Fruit fly (Drosophila melanogaster): ENCODE results near the gene Asciz.
A peak's percentile ranks its signal among the peaks of the same experiment; 100 is the strongest.

Asciz gene

dm6 chr3L:3198447-3199402 lies 32.7 kb upstream of the Asciz start, which contains the start of the genes CG32276 and gry (continued):
- no peak for TF ChIP-seq zen2 (GFP tag; IDR thresholded peaks at IDR 0.05; ENCODE audit: partially characterized antibody)
- peak; percentile 64 for TF ChIP-seq CG9215 (GFP tag; IDR thresholded peaks at IDR 0.05)
- peak; percentile 62 for TF ChIP-seq Poxn (GFP tag; IDR thresholded peaks at IDR 0.05)
- peak; percentile 44 for TF ChIP-seq ranshi (GFP tag; IDR thresholded peaks at IDR 0.05)
- no peak for TF ChIP-seq h (optimal IDR thresholded peaks at IDR 0.05)
- peak; percentile 82 for TF ChIP-seq maf-S (GFP tag; optimal IDR thresholded peaks at IDR 0.05)
- TF ChIP-seq cg (GFP tag; optimal IDR thresholded peaks at IDR 0.05) = peak; percentile 73
- peak; percentile 88 for TF ChIP-seq jumu (GFP tag; optimal IDR thresholded peaks at IDR 0.05)
- peak; percentile 63 for TF ChIP-seq Atf3 (GFP tag; optimal IDR thresholded peaks at IDR 0.05)
- peak; percentile 47 for TF ChIP-seq CG16815 (GFP tag; optimal IDR thresholded peaks at IDR 0.05)
- peak; percentile 86 for TF ChIP-seq CG12155 (GFP tag; optimal IDR thresholded peaks at IDR 0.05)
- TF ChIP-seq ro (GFP tag; IDR thresholded peaks at IDR 0.05) = 0 out of 2 replicates have a peak, but pooled peaks have one; percentile 16
- TF ChIP-seq CG1233 (GFP tag; optimal IDR thresholded peaks at IDR 0.05) = peak; percentile 67
- peak; percentile 48; the same call in 1 of the 2 replicates for TF ChIP-seq dati (GFP tag; IDR thresholded peaks at IDR 0.05)
- TF ChIP-seq fd3F (GFP tag; optimal IDR thresholded peaks at IDR 0.05) = peak; percentile 53
- TF ChIP-seq Meics (GFP tag; optimal IDR thresholded peaks at IDR 0.05) = peak; percentile 78
- TF ChIP-seq CG18599 (GFP tag; optimal IDR thresholded peaks at IDR 0.05) = peak; percentile 87
- peak; percentile 93 for TF ChIP-seq YL-1 (GFP tag; optimal IDR thresholded peaks at IDR 0.05)
- peak; percentile 67 for TF ChIP-seq tx (GFP tag; optimal IDR thresholded peaks at IDR 0.05)
- peak; percentile 82 for TF ChIP-seq ap (GFP tag; IDR thresholded peaks at IDR 0.05)
- TF ChIP-seq sd (tag; optimal IDR thresholded peaks at IDR 0.05) = no peak
- TF ChIP-seq gfzf (GFP tag; optimal IDR thresholded peaks at IDR 0.05) = peak; percentile 94
- TF ChIP-seq CG12942 (GFP tag; optimal IDR thresholded peaks at IDR 0.05) = peak; percentile 71
- peak; percentile 8 for TF ChIP-seq CG7271 (tag; optimal IDR thresholded peaks at IDR 0.05)
- TF ChIP-seq HLHmδ (GFP tag; optimal IDR thresholded peaks at IDR 0.05) = peak; percentile 50
- peak; percentile 61 for TF ChIP-seq twi (tag; optimal IDR thresholded peaks at IDR 0.05)
- no peak for TF ChIP-seq CG6813 (GFP tag; optimal IDR thresholded peaks at IDR 0.05)
- peak; percentile 67 for TF ChIP-seq dmrt11E (tag; optimal IDR thresholded peaks at IDR 0.05)
- no peak for TF ChIP-seq CG10431 (GFP tag; optimal IDR thresholded peaks at IDR 0.05)
- peak; percentile 73 for TF ChIP-seq CG11695 (GFP tag; IDR thresholded peaks at IDR 0.05)
- TF ChIP-seq CG1529 (GFP tag; optimal IDR thresholded peaks at IDR 0.05) = no peak
- no peak for TF ChIP-seq mld (GFP tag; IDR thresholded peaks at IDR 0.05; ENCODE audit: partially characterized antibody)
- TF ChIP-seq CG9437 (GFP tag; optimal IDR thresholded peaks at IDR 0.05) = peak; percentile 85
- TF ChIP-seq Doc2 (GFP tag; IDR thresholded peaks at IDR 0.05) = no peak
- peak; percentile 15; the same call in 1 of the 2 replicates for TF ChIP-seq inv (GFP tag; IDR thresholded peaks at IDR 0.05; ENCODE audit: partially characterized antibody)
- TF ChIP-seq cas (GFP tag; IDR thresholded peaks at IDR 0.05) = peak; percentile 54; the same call in 1 of the 2 replicates
- peak; percentile 80 for TF ChIP-seq CG13624 (GFP tag; optimal IDR thresholded peaks at IDR 0.05)
- TF ChIP-seq CG42726 (GFP tag; IDR thresholded peaks at IDR 0.05; ENCODE audit: partially characterized antibody) = no peak
- TF ChIP-seq onecut (GFP tag; IDR thresholded peaks at IDR 0.05) = peak; percentile 30
- TF ChIP-seq btn (GFP tag; optimal IDR thresholded peaks at IDR 0.05) = peak; percentile 58
- TF ChIP-seq CG30020 (tag; optimal IDR thresholded peaks at IDR 0.05) = peak; percentile 78
- TF ChIP-seq danr (GFP tag; IDR thresholded peaks at IDR 0.05) = peak; percentile 63
- TF ChIP-seq CG2889 (GFP tag; IDR thresholded peaks at IDR 0.05) = 0 out of 3 replicates have a peak, but pooled peaks have one; percentile 46
- peak; percentile 75 for TF ChIP-seq Lhr (GFP tag; optimal IDR thresholded peaks at IDR 0.05)
- peak; percentile 70 for TF ChIP-seq CG5245 (GFP tag; optimal IDR thresholded peaks at IDR 0.05)
- TF ChIP-seq Blimp-1 (GFP tag; optimal IDR thresholded peaks at IDR 0.05) = no peak
- TF ChIP-seq Gsc (GFP tag; IDR thresholded peaks at IDR 0.05) = no peak
- TF ChIP-seq B-H1 (GFP tag; IDR thresholded peaks at IDR 0.05) = no peak; the same call in 2 of the 3 replicates
